Worm (Caenorhabditis elegans) whole organism, L1 larva: Measurements from ENCODE around the gene H20J04.1.

Experiments used
- F16B12.6 ChIP-seq: fragments of 150-350 bp; optimal IDR thresholded peaks from 2 replicates; lab custom pipeline; 2014; ENCODE audit warnings: missing biosample characterization, missing genetic modification characterization
- aha-1 ChIP-seq: fragments of 150-350 bp; optimal IDR thresholded peaks from 2 replicates; lab custom pipeline; 2014; ENCODE audit warnings: missing biosample characterization, missing genetic modification characterization
- alr-1 ChIP-seq: fragments of 200-800 bp; sonication (Bioruptor generic); optimal IDR thresholded peaks from 2 replicates; lab custom pipeline; 2018; ENCODE audit warnings: borderline replicate concordance, mild to moderate bottlenecking, missing genetic modification characterization, missing compliant biosample characterization
- blmp-1 ChIP-seq: fragments of 150-350 bp; optimal IDR thresholded peaks from 2 replicates; lab custom pipeline; 2014; ENCODE audit warnings: missing biosample characterization, missing genetic modification characterization
- ceh-88 ChIP-seq: fragments of 200-800 bp; sonication (Bioruptor generic); IDR thresholded peaks from 2 replicates; pipeline ENCODE4 v1.3.6; 2022; ENCODE audit warnings: missing genetic modification characterization, missing compliant biosample characterization
- ceh-90 ChIP-seq: sonication (generic microtip); optimal IDR thresholded peaks from 2 replicates; lab custom pipeline; 2016; ENCODE audit warnings: missing genetic modification characterization, missing compliant biosample characterization
- dpl-1 ChIP-seq, 3 experiments: fragments of 150-350 bp in 2 of 3; sonication (generic microtip) in 1 of 3; optimal IDR thresholded peaks; 2 replicates each; lab custom pipeline; 2014 to 2017; ENCODE audit warnings: missing biosample characterization in 3 of 3, missing genetic modification characterization in 3 of 3, missing genetic modification reagents in 3 of 3
- dsc-1 ChIP-seq: sonication (generic microtip); optimal IDR thresholded peaks from 2 replicates; lab custom pipeline; 2016; ENCODE audit warnings: mild to moderate bottlenecking, missing genetic modification characterization, missing compliant biosample characterization
- efl-1 ChIP-seq, 4 experiments: fragments of 150-350 bp; optimal IDR thresholded peaks in 3 of 4; peaks in 1 of 4; 1 replicate in 1 of 4; 2 replicates in 3 of 4; lab custom pipeline; 2014; ENCODE audit warnings: missing biosample characterization in 2 of 4, missing genetic modification characterization in 2 of 4, missing genetic modification reagents in 2 of 4
- efl-3 ChIP-seq: fragments of 200-800 bp; sonication (Bioruptor generic); optimal IDR thresholded peaks from 2 replicates; lab custom pipeline; 2018; ENCODE audit warnings: mild to moderate bottlenecking, missing genetic modification characterization, missing compliant biosample characterization
- egl-13 ChIP-seq: sonication (generic microtip); optimal IDR thresholded peaks from 2 replicates; lab custom pipeline; 2016; ENCODE audit warnings: missing genotype, missing genetic modification reagents, missing genetic modification characterization, missing compliant biosample characterization
- elt-3 ChIP-seq, 6 experiments: fragments of 150-350 bp in 1 of 6; sonication (generic microtip); optimal IDR thresholded peaks; 2 replicates each; lab custom pipeline; 2017 to 2018; ENCODE audit warnings: missing biosample characterization in 6 of 6, missing genetic modification characterization in 6 of 6, inconsistent platforms in 1 of 6
- ets-5 ChIP-seq: fragments of 200-800 bp; sonication (Bioruptor generic); IDR thresholded peaks from 2 replicates; pipeline ENCODE4 v1.3.6; 2022; ENCODE audit warnings: missing genetic modification characterization, missing compliant biosample characterization
- fkh-8 ChIP-seq: sonication (generic microtip); optimal IDR thresholded peaks from 2 replicates; lab custom pipeline; 2016; ENCODE audit warnings: mild to moderate bottlenecking, missing genetic modification characterization, missing compliant biosample characterization
- hlh-4 ChIP-seq: sonication (generic microtip); optimal IDR thresholded peaks from 2 replicates; lab custom pipeline; 2016; ENCODE audit warnings: mild to moderate bottlenecking, missing genetic modification characterization, missing compliant biosample characterization
- irx-1 ChIP-seq: sonication (generic microtip); optimal IDR thresholded peaks from 2 replicates; lab custom pipeline; 2016; ENCODE audit warnings: missing genetic modification characterization, missing compliant biosample characterization
- isw-1 ChIP-seq: fragments of 200-800 bp; sonication (Bioruptor generic); IDR thresholded peaks from 2 replicates; pipeline ENCODE4 v1.3.6; 2022; ENCODE audit warnings: missing genetic modification characterization, missing compliant biosample characterization
- lin-14 ChIP-seq: fragments of 200-800 bp; sonication (Bioruptor generic); optimal IDR thresholded peaks from 2 replicates; lab custom pipeline; 2018; ENCODE audit warnings: mild to moderate bottlenecking, missing genetic modification characterization, moderate library complexity, missing compliant biosample characterization
- lin-35 ChIP-seq, 2 experiments: fragments of 150-350 bp; optimal IDR thresholded peaks; 2 replicates each; lab custom pipeline; 2014; ENCODE audit warnings: missing biosample characterization in 2 of 2, missing genetic modification characterization in 2 of 2, missing genetic modification reagents in 2 of 2
- lsy-2 ChIP-seq, 2 experiments: fragments of 150-350 bp; optimal IDR thresholded peaks; 2 replicates each; lab custom pipeline; 2014; ENCODE audit warnings: missing biosample characterization in 2 of 2, missing genetic modification characterization in 2 of 2
- mab-9 ChIP-seq: fragments of 200-800 bp; sonication (Bioruptor generic); IDR thresholded peaks from 2 replicates; pipeline ENCODE4 v1.3.6; 2022; ENCODE audit warnings: missing genetic modification reagents, missing genetic modification characterization, missing compliant biosample characterization
- mef-2 ChIP-seq: fragments of 150-350 bp; optimal IDR thresholded peaks from 2 replicates; lab custom pipeline; 2014; ENCODE audit warnings: missing biosample characterization, missing genetic modification characterization
- nhr-19 ChIP-seq: fragments of 200-800 bp; sonication (Bioruptor generic); conservative IDR thresholded peaks from 2 replicates; pipeline ENCODE4 v1.3.6; 2022; ENCODE audit warnings: missing genetic modification characterization, missing compliant biosample characterization
- nhr-20 ChIP-seq: sonication (generic microtip); optimal IDR thresholded peaks from 2 replicates; lab custom pipeline; 2016; ENCODE audit warnings: mild to moderate bottlenecking, missing genetic modification characterization, missing compliant biosample characterization
- nhr-28 ChIP-seq: fragments of 150-350 bp; optimal IDR thresholded peaks from 2 replicates; lab custom pipeline; 2014; ENCODE audit warnings: missing biosample characterization, missing genetic modification characterization
- nhr-47 ChIP-seq: sonication (generic microtip); optimal IDR thresholded peaks from 2 replicates; lab custom pipeline; 2016; ENCODE audit warnings: mild to moderate bottlenecking, missing genetic modification characterization, moderate library complexity, missing compliant biosample characterization
- nhr-85 ChIP-seq: sonication (generic microtip); peaks from one replicate; lab custom pipeline; 2016; ENCODE audit warnings: missing genetic modification characterization, inconsistent platforms, missing compliant biosample characterization
- pag-3 ChIP-seq: sonication (generic microtip); optimal IDR thresholded peaks from 2 replicates; lab custom pipeline; 2017; ENCODE audit warnings: missing genetic modification characterization, mild to moderate bottlenecking, missing compliant biosample characterization, antibody characterized with exemption, borderline replicate concordance; ENCODE audit not compliant: insufficient read depth
- skn-1 ChIP-seq: fragments of 150-350 bp; optimal IDR thresholded peaks from 2 replicates; lab custom pipeline; 2014; ENCODE audit warnings: missing biosample characterization, missing genetic modification characterization
- sup-37 ChIP-seq: fragments of 200-800 bp; sonication (Bioruptor generic); optimal IDR thresholded peaks from 2 replicates; lab custom pipeline; 2018; ENCODE audit warnings: mild to moderate bottlenecking, missing genetic modification characterization, missing compliant biosample characterization
- unc-30 ChIP-seq: sonication (generic microtip); optimal IDR thresholded peaks from 2 replicates; lab custom pipeline; 2017; ENCODE audit warnings: missing biosample characterization, missing genetic modification characterization
- unc-86 ChIP-seq: sonication (generic microtip); optimal IDR thresholded peaks from 2 replicates; lab custom pipeline; 2016; ENCODE audit warnings: missing genetic modification characterization, missing compliant biosample characterization
- vab-15 ChIP-seq: sonication (generic microtip); optimal IDR thresholded peaks from 2 replicates; lab custom pipeline; 2017; ENCODE audit warnings: missing genotype, mild to moderate bottlenecking, missing genetic modification characterization, missing compliant biosample characterization
- zag-1 ChIP-seq: fragments of 150-350 bp; optimal IDR thresholded peaks from 2 replicates; lab custom pipeline; 2014; ENCODE audit warnings: missing biosample characterization, missing genetic modification characterization

H20J04.1 gene

ce11 chrII:4391072-4391471 is 35.7 kb downstream of the H20J04.1 start (continued):
- no peak for TF ChIP-seq fkh-8 (tag; lab: Kevin White, UChicago)
- no peak for TF ChIP-seq pag-3
- no peak for TF ChIP-seq irx-1 (tag; lab: Kevin White, UChicago)
- no peak for TF ChIP-seq unc-86 (tag; lab: Kevin White, UChicago)
- no peak for TF ChIP-seq egl-13 (tag; lab: Kevin White, UChicago)
- no peak for TF ChIP-seq mab-9 (GFP tag; lab: Robert Waterston, UW)
- TF ChIP-seq unc-30: no peak
- TF ChIP-seq ceh-88 (GFP tag; lab: Robert Waterston, UW): no peak
- no peak for TF ChIP-seq F16B12.6 (tag; lab: Kevin White, UChicago)
- TF ChIP-seq dsc-1 (tag; lab: Kevin White, UChicago): no peak
- no peak for TF ChIP-seq vab-15 (tag; lab: Kevin White, UChicago)
- TF ChIP-seq sup-37 (GFP tag; lab: Kevin White, UChicago): no peak
- no peak for TF ChIP-seq hlh-4 (tag; lab: Kevin White, UChicago)
- TF ChIP-seq efl-3 (GFP tag; lab: Kevin White, UChicago): no peak
- TF ChIP-seq, all 84 proteins: peak for 8

- peak in 3 of 6 experiments; percentile 8 to 14 (median 10) for TF ChIP-seq elt-3 (tag; optimal IDR thresholded peaks at IDR 0.05; lab: Kevin White, UChicago)
- peak; percentile 66 for TF ChIP-seq nhr-85 (tag; lab: Kevin White, UChicago)
- TF ChIP-seq ceh-90 (tag; lab: Kevin White, UChicago): no peak
- peak in 1 of 2 experiments; percentile 25 for TF ChIP-seq lsy-2 (tag; optimal IDR thresholded peaks at IDR 0.05; lab: Kevin White, UChicago)
- peak in 1 of 2 experiments; percentile 18 for TF ChIP-seq lin-35 (GFP tag; optimal IDR thresholded peaks at IDR 0.05; lab: Kevin White, UChicago)
- TF ChIP-seq blmp-1 (tag; lab: Kevin White, UChicago): peak; percentile 45
- no peak for TF ChIP-seq efl-1 (optimal IDR thresholded peaks at IDR 0.05; lab: Kevin White, UChicago)
- TF ChIP-seq efl-1 (GFP tag; optimal IDR thresholded peaks at IDR 0.05 in 1 of 2; lab: Kevin White, UChicago): no peak
- peak in 1 of 3 experiments; percentile 12 for TF ChIP-seq dpl-1 (GFP tag; optimal IDR thresholded peaks at IDR 0.05; lab: Kevin White, UChicago)
- TF ChIP-seq isw-1 (GFP tag; lab: Robert Waterston, UW): no peak
- peak; percentile 33 for TF ChIP-seq lin-14 (GFP tag; lab: Kevin White, UChicago)
- TF ChIP-seq nhr-20 (tag; lab: Kevin White, UChicago): no peak
- no peak for TF ChIP-seq ceh-88 (GFP tag; lab: Robert Waterston, UW)
- no peak for TF ChIP-seq ets-5 (GFP tag; lab: Robert Waterston, UW)
- TF ChIP-seq hlh-4 (tag; lab: Kevin White, UChicago): no peak
Measured at ce11 chrII:4392526-4393057, 37.2 kb downstream of the H20J04.1 start, which contains the start of gene mlt-7. TSS of gene mlt-7 (plus strand) at chrII:4393007.

- TF ChIP-seq mef-2 (tag; lab: Kevin White, UChicago) (no peak), blmp-1 (tag; lab: Kevin White, UChicago) (peak; percentile 48), hlh-4 (tag; lab: Kevin White, UChicago) (no peak), alr-1 (tag; lab: Kevin White, UChicago) (no peak), dsc-1 (tag; lab: Kevin White, UChicago) (no peak)
Measured at ce11 chrII:4394438-4394837, 39.0 kb downstream of the H20J04.1 start.

- no peak for TF ChIP-seq skn-1 (tag; lab: Kevin White, UChicago)
- no peak for TF ChIP-seq mab-9 (GFP tag; lab: Robert Waterston, UW)
- no peak for TF ChIP-seq nhr-19 (GFP tag; lab: Robert Waterston, UW)
- no peak for TF ChIP-seq zag-1 (tag; lab: Kevin White, UChicago)
- no peak for TF ChIP-seq aha-1 (tag; lab: Kevin White, UChicago)
- no peak for TF ChIP-seq hlh-4 (tag; lab: Kevin White, UChicago)
- TF ChIP-seq nhr-28 (tag; lab: Kevin White, UChicago): no peak
- no peak for TF ChIP-seq nhr-47 (tag; lab: Kevin White, UChicago)
Measured at ce11 chrII:4405358-4405757, 49.9 kb downstream of the H20J04.1 start, which contains the start of gene ZK430.5. TSS of gene ZK430.5 (plus strand) at chrII:4405658.
